Worm (Caenorhabditis elegans) whole organism, mixed stage, embryonic: ENCODE results near the gene F28F8.7.

ENCODE experiments used
- M03D4.4 ChIP-seq: sonication (generic microtip); optimal IDR thresholded peaks from 2 replicates; lab custom pipeline; 2017; ENCODE audit warnings: mild to moderate bottlenecking, missing genetic modification characterization, missing compliant biosample characterization
- bed-3 ChIP-seq: fragments of 200-800 bp; sonication (Bioruptor generic); optimal IDR thresholded peaks from 3 replicates; lab custom pipeline; 2018; ENCODE audit warnings: mild to moderate bottlenecking, missing genetic modification characterization, moderate library complexity, missing compliant biosample characterization
- blmp-1 ChIP-seq: fragments of 150-350 bp; optimal IDR thresholded peaks from 2 replicates; lab custom pipeline; 2014; ENCODE audit warnings: missing biosample characterization, missing genetic modification characterization
- ceh-39 ChIP-seq: fragments of 150-350 bp; optimal IDR thresholded peaks from 2 replicates; lab custom pipeline; 2014; ENCODE audit warnings: missing biosample characterization, missing genetic modification characterization
- ceh-43 ChIP-seq: fragments of 200-800 bp; sonication (Bioruptor generic); optimal IDR thresholded peaks from 2 replicates; lab custom pipeline; 2018; ENCODE audit warnings: mild to moderate bottlenecking, missing genetic modification characterization, moderate library complexity, missing compliant biosample characterization
- ceh-83 ChIP-seq: fragments of 200-800 bp; sonication (Bioruptor generic); optimal IDR thresholded peaks from 2 replicates; lab custom pipeline; 2018; ENCODE audit warnings: mild to moderate bottlenecking, missing genetic modification characterization, missing compliant biosample characterization
- ces-1 ChIP-seq: fragments of 150-350 bp; optimal IDR thresholded peaks from 2 replicates; lab custom pipeline; 2014; ENCODE audit warnings: missing biosample characterization, missing genetic modification reagents, missing genetic modification characterization
- cnd-1 ChIP-seq: fragments of 200-800 bp; sonication (Bioruptor generic); optimal IDR thresholded peaks from 2 replicates; lab custom pipeline; 2018; ENCODE audit warnings: mild to moderate bottlenecking, missing genetic modification characterization, missing compliant biosample characterization
- drap-1 ChIP-seq: fragments of 200-800 bp; sonication (Bioruptor generic); optimal IDR thresholded peaks from 3 replicates; lab custom pipeline; 2018; ENCODE audit warnings: mild to moderate bottlenecking, missing genetic modification characterization, missing compliant biosample characterization
- elt-1 ChIP-seq: sonication (generic microtip); optimal IDR thresholded peaks from 2 replicates; lab custom pipeline; 2017; ENCODE audit warnings: missing genetic modification characterization, mild to moderate bottlenecking, missing compliant biosample characterization, antibody characterized with exemption, moderate library complexity, borderline replicate concordance; ENCODE audit not compliant: insufficient read depth
- elt-3 ChIP-seq: fragments of 150-350 bp; optimal IDR thresholded peaks from 2 replicates; lab custom pipeline; 2014; ENCODE audit warnings: missing biosample characterization, missing genetic modification characterization
- flh-1 ChIP-seq: fragments of 200-800 bp; sonication (Bioruptor generic); optimal IDR thresholded peaks from 2 replicates; lab custom pipeline; 2018; ENCODE audit warnings: mild to moderate bottlenecking, missing genetic modification characterization, moderate library complexity, missing compliant biosample characterization
- ham-2 ChIP-seq: fragments of 200-800 bp; sonication (Bioruptor generic); optimal IDR thresholded peaks from 2 replicates; lab custom pipeline; 2018; ENCODE audit warnings: mild to moderate bottlenecking, missing genetic modification characterization, missing compliant biosample characterization
- hlh-1 ChIP-seq: fragments of 150-350 bp; optimal IDR thresholded peaks from 2 replicates; lab custom pipeline; 2014; ENCODE audit warnings: missing biosample characterization, missing genetic modification reagents, missing genetic modification characterization
- lin-13 ChIP-seq: fragments of 150-350 bp; optimal IDR thresholded peaks from 2 replicates; lab custom pipeline; 2014; ENCODE audit warnings: missing biosample characterization, missing genetic modification characterization
- lin-32 ChIP-seq: fragments of 200-800 bp; sonication (Bioruptor generic); optimal IDR thresholded peaks from 2 replicates; lab custom pipeline; 2018; ENCODE audit warnings: mild to moderate bottlenecking, missing genetic modification characterization, missing compliant biosample characterization
- lsy-2 ChIP-seq: fragments of 150-350 bp; optimal IDR thresholded peaks from 2 replicates; lab custom pipeline; 2014; ENCODE audit warnings: missing biosample characterization, missing genetic modification characterization
- mab-5 ChIP-seq: fragments of 150-350 bp; optimal IDR thresholded peaks from 2 replicates; lab custom pipeline; 2014; ENCODE audit warnings: missing biosample characterization, missing genetic modification characterization
- mep-1 ChIP-seq: fragments of 150-350 bp; optimal IDR thresholded peaks from 2 replicates; lab custom pipeline; 2017; ENCODE audit warnings: missing biosample characterization, missing genetic modification reagents, missing genetic modification characterization, inconsistent platforms
- mls-2 ChIP-seq: sonication (generic microtip); optimal IDR thresholded peaks from 2 replicates; lab custom pipeline; 2016; ENCODE audit warnings: mild to moderate bottlenecking, missing genetic modification characterization, moderate library complexity, missing compliant biosample characterization
- nhr-12 ChIP-seq: fragments of 150-350 bp; optimal IDR thresholded peaks from 2 replicates; lab custom pipeline; 2014; ENCODE audit warnings: missing biosample characterization, missing genetic modification characterization
- nhr-2 ChIP-seq: fragments of 150-350 bp; optimal IDR thresholded peaks from 2 replicates; lab custom pipeline; 2014; ENCODE audit warnings: missing biosample characterization, missing genetic modification characterization
- nhr-237 ChIP-seq: fragments of 150-350 bp; optimal IDR thresholded peaks from 2 replicates; lab custom pipeline; 2014; ENCODE audit warnings: missing biosample characterization, missing genetic modification characterization
- nhr-28 ChIP-seq: fragments of 150-350 bp; optimal IDR thresholded peaks from 2 replicates; lab custom pipeline; 2014; ENCODE audit warnings: missing biosample characterization, missing genetic modification characterization
- nhr-76 ChIP-seq: sonication (generic microtip); optimal IDR thresholded peaks from 2 replicates; lab custom pipeline; 2017; ENCODE audit warnings: missing biosample characterization, missing genetic modification characterization
- pha-4 ChIP-seq: fragments of 150-350 bp; optimal IDR thresholded peaks from 2 replicates; lab custom pipeline; 2018; ENCODE audit warnings: missing biosample characterization, missing genetic modification reagents, missing genetic modification characterization
- sem-2 ChIP-seq: fragments of 200-800 bp; sonication (Bioruptor generic); optimal IDR thresholded peaks from 2 replicates; lab custom pipeline; 2018; ENCODE audit warnings: mild to moderate bottlenecking, missing genetic modification characterization, missing compliant biosample characterization
- snpc-4 ChIP-seq: fragments of 150-350 bp; optimal IDR thresholded peaks from 2 replicates; lab custom pipeline; 2014; ENCODE audit warnings: missing biosample characterization, missing genetic modification characterization
- sptf-1 ChIP-seq: sonication (generic microtip); optimal IDR thresholded peaks from 2 replicates; lab custom pipeline; 2017; ENCODE audit warnings: mild to moderate bottlenecking, missing genetic modification characterization, moderate library complexity, missing compliant biosample characterization
- tbx-8 ChIP-seq: fragments of 200-800 bp; sonication (Bioruptor generic); optimal IDR thresholded peaks from 2 replicates; lab custom pipeline; 2018; ENCODE audit warnings: mild to moderate bottlenecking, missing genetic modification characterization, moderate library complexity, missing compliant biosample characterization
- unc-120 ChIP-seq: sonication (generic microtip); optimal IDR thresholded peaks from 2 replicates; lab custom pipeline; 2017; ENCODE audit warnings: missing genetic modification characterization, missing compliant biosample characterization; ENCODE audit not compliant: poor library complexity, severe bottlenecking
- unc-39 ChIP-seq: fragments of 150-350 bp; optimal IDR thresholded peaks from 2 replicates; lab custom pipeline; 2014; ENCODE audit warnings: missing biosample characterization, missing genetic modification characterization
- unc-62 ChIP-seq: fragments of 150-350 bp; optimal IDR thresholded peaks from 2 replicates; lab custom pipeline; 2014; ENCODE audit warnings: missing biosample characterization, missing genetic modification reagents, missing genetic modification characterization
- zip-8 ChIP-seq: fragments of 150-350 bp; optimal IDR thresholded peaks from 2 replicates; lab custom pipeline; 2014; ENCODE audit warnings: missing biosample characterization, missing genetic modification characterization
- ztf-11 ChIP-seq: fragments of 150-350 bp; optimal IDR thresholded peaks from 2 replicates; lab custom pipeline; 2014; ENCODE audit warnings: missing biosample characterization, missing genetic modification characterization

Gene F28F8.7

DNA sequence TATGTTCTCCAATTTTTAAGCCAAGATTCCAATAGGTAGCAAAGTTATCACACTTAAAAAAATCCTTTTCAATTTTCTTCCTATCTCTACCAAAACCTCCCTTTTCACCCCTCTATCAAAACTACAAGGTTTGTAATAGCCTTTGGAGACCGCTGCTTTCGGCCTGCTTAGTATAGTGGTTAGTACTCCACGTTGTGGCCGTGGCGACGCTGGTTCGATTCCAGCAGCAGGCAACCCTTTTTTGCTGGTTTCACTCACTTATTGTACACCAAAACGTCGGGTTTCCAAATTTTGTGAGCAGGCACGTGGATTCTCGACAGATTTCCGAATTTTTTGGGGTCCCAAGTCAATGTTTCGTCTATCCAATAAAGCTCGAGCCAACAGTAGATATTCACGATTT, 36.5 kb downstream of the F28F8.7 start (continued):
- TF ChIP-seq nhr-2 (tag; lab: Kevin White, UChicago): no peak
- TF ChIP-seq flh-1 (GFP tag; lab: Kevin White, UChicago): no peak
- no peak for TF ChIP-seq mep-1
- TF ChIP-seq sptf-1 (tag; lab: Kevin White, UChicago): peak; percentile 69
- no peak for TF ChIP-seq ceh-39 (tag; lab: Kevin White, UChicago)
- no peak for TF ChIP-seq lsy-2
- TF ChIP-seq blmp-1 (tag; lab: Kevin White, UChicago): no peak
- no peak for TF ChIP-seq unc-39 (tag; lab: Kevin White, UChicago)
- TF ChIP-seq bed-3 (GFP tag; lab: Kevin White, UChicago): peak; percentile 41
- no peak for TF ChIP-seq ceh-83 (GFP tag; lab: Kevin White, UChicago)
- peak; percentile 15 for TF ChIP-seq ham-2 (GFP tag; lab: Kevin White, UChicago)
- no peak for TF ChIP-seq zip-8 (tag; lab: Kevin White, UChicago)

DNA sequence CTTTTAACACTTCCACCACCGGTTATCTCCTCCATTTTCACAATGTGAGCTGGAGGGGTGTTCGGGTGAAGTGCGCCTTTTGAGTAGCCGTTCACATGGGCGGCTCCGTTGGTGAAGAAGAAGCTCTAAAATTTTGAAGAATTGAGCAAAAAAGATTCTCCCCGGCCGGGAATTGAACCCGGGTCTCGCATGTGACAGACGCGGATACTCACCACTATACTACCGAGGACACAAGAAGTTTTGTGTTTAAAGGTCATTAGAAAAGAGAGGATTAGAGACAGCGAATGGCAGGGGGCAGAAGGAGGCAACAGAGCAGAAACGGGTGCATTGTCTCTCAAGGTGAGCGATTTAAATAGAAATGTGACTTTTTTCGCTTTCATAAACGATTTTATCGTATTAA, 38.8 kb downstream of the F28F8.7 start:
- TF ChIP-seq unc-120 (tag; lab: Kevin White, UChicago): peak; percentile 74
- no peak for TF ChIP-seq elt-3 (tag; lab: Kevin White, UChicago)
- no peak for TF ChIP-seq elt-1 (tag; lab: Kevin White, UChicago)
- TF ChIP-seq blmp-1 (tag; lab: Kevin White, UChicago): no peak
- TF ChIP-seq sptf-1 (tag; lab: Kevin White, UChicago): peak; percentile 93
- TF ChIP-seq flh-1 (GFP tag; lab: Kevin White, UChicago): peak; percentile 42
- no peak for TF ChIP-seq unc-39 (tag; lab: Kevin White, UChicago)
- no peak for TF ChIP-seq mep-1
- peak; percentile 85 for TF ChIP-seq cnd-1 (tag; lab: Kevin White, UChicago)
- TF ChIP-seq zip-8 (tag; lab: Kevin White, UChicago): no peak
- TF ChIP-seq ceh-83 (GFP tag; lab: Kevin White, UChicago): peak; percentile 93
- no peak for TF ChIP-seq mab-5
- peak; percentile 19 for TF ChIP-seq hlh-1
- TF ChIP-seq pha-4 (tag; lab: Kevin White, UChicago): no peak
- TF ChIP-seq nhr-76 (tag; lab: Kevin White, UChicago): no peak
- no peak for TF ChIP-seq ceh-39 (tag; lab: Kevin White, UChicago)
- TF ChIP-seq lsy-2: peak; percentile 19
- TF ChIP-seq ceh-43 (GFP tag; lab: Kevin White, UChicago): peak; percentile 83
- peak; percentile 19 for TF ChIP-seq nhr-28
- TF ChIP-seq bed-3 (GFP tag; lab: Kevin White, UChicago): peak; percentile 68
- no peak for TF ChIP-seq nhr-2 (tag; lab: Kevin White, UChicago)
- TF ChIP-seq nhr-237 (tag; lab: Kevin White, UChicago): no peak
- TF ChIP-seq lin-32: peak; percentile 71
- peak; percentile 91 for TF ChIP-seq mls-2 (tag; lab: Kevin White, UChicago)
- peak; percentile 68 for TF ChIP-seq tbx-8
- TF ChIP-seq drap-1: peak; percentile 99
- TF ChIP-seq snpc-4 (tag; lab: Kevin White, UChicago): no peak
- TF ChIP-seq ces-1 (GFP tag; lab: Kevin White, UChicago): peak; percentile 30
- TF ChIP-seq ztf-11 (tag; lab: Kevin White, UChicago): peak; percentile 23
- TF ChIP-seq unc-62: no peak
- TF ChIP-seq nhr-12 (tag; lab: Kevin White, UChicago): no peak
- peak; percentile 91 for TF ChIP-seq M03D4.4 (tag; lab: Kevin White, UChicago)
- TF ChIP-seq lin-13 (tag; lab: Kevin White, UChicago): peak; percentile 6
- TF ChIP-seq ham-2 (GFP tag; lab: Kevin White, UChicago): peak; percentile 70
- TF ChIP-seq sem-2: peak; percentile 77

DNA sequence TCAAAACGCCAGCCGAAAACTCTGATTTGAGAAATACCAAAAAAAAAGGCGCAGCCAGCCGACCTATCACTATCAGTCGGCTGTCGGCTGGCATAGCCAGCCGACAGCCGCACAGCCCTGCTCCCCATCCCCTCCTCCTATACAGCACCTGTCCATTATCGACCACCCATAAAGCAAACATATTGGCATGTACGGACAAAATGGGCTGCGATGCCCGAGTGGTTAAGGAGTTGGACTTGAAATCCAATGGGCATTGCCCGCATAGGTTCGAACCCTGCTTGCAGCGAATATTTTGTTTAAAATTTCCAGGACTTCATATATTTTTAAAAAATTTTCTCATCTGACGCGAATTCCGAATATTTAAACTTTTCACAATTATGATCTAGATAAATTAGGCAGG, 40.0 kb downstream of the F28F8.7 start:
- TF ChIP-seq mep-1 (no peak), unc-120 (tag; lab: Kevin White, UChicago) (no peak), tbx-8 (no peak), ceh-39 (tag; lab: Kevin White, UChicago) (no peak), elt-3 (tag; lab: Kevin White, UChicago) (no peak), drap-1 (peak; percentile 7)

DNA sequence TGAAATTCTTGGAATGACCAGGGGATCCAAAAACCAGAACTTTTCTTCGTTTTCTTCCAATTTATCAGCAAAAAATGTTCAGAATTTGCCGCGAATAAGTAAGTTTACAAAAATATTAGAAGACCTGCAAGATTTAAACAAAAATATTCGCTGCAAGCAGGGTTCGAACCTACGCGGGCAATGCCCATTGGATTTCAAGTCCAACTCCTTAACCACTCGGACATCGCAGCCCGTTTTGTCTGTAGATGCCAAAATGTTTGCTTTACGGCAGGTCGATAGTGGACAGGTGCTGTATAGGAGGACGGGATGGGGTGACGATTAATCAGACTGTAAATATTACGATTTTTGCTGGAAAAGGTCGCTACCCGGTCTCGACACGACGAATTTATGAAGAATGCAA, 42.7 kb downstream of the F28F8.7 start:
- TF ChIP-seq ceh-83 (GFP tag; lab: Kevin White, UChicago) (no peak), drap-1 (peak; percentile 62), snpc-4 (tag; lab: Kevin White, UChicago) (no peak), mls-2 (tag; lab: Kevin White, UChicago) (no peak), pha-4 (tag; lab: Kevin White, UChicago) (no peak), sptf-1 (tag; lab: Kevin White, UChicago) (peak; percentile 17), mep-1 (no peak), ztf-11 (tag; lab: Kevin White, UChicago) (no peak), lin-32 (no peak), sem-2 (no peak), M03D4.4 (tag; lab: Kevin White, UChicago) (no peak), unc-39 (tag; lab: Kevin White, UChicago) (no peak), flh-1 (GFP tag; lab: Kevin White, UChicago) (no peak), unc-62 (no peak)
- TF ChIP-seq, all 35 proteins: peak for 2
